Worm (Caenorhabditis elegans): ENCODE data around the gene srd-40.

DNA sequence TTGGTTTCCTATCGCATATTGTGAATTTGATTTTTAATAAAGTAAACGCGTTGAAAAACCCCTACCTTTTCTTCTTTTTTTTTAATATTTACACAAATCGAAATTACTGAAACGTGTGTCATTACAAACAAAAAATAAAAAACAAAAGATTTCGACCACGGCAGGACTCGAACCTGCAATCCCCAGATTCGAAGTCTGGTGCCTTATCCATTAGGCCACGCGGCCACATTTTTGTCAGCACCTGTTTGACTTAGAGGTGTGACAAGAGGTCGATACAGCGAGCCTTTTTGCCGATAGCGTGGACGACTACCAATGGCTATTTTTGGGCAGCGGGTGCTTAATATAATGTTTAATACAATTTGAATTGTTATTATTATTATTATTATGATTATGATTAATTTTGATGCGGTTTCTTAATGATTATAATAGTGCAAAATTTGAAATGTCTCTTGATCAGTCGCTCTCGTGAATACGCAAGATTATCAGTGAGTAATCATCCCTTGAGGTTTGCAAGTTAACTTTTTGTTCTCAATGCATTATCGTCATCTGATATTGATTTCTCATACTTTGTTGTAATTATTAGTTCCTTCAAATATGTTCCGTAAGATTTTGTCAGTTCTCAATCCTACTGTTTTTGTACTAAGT is 14.4 kb downstream of the srd-40 start, which contains the start of gene srd-44:
- TF ChIP-seq C34F6.9 (tag; optimal IDR thresholded peaks at IDR 0.05) (no peak), elt-3 (tag; optimal IDR thresholded peaks at IDR 0.05) (no peak), snpc-4 (tag; optimal IDR thresholded peaks at IDR 0.05) (no peak), nhr-25 (tag; optimal IDR thresholded peaks at IDR 0.05) (no peak), ama-1 (optimal IDR thresholded peaks at IDR 0.05) (no peak)

Measured in whole organism, L2 larva.